Worm (Caenorhabditis elegans): Measurements from ENCODE around the gene rnp-1.

ce11 chrV:12162906-12163305 lies 29.2 kb upstream of the rnp-1 start, which contains the start of gene srj-4:
- TF ChIP-seq K09A11.1 (tag; optimal IDR thresholded peaks at IDR 0.05; ENCODE audit: insufficient read depth) (no peak), zip-5 (tag; optimal IDR thresholded peaks at IDR 0.05) (no peak), nhr-11 (tag; optimal IDR thresholded peaks at IDR 0.05) (no peak), ceh-9 (tag; optimal IDR thresholded peaks at IDR 0.05) (no peak), pqm-1 (tag; optimal IDR thresholded peaks at IDR 0.05) (no peak), hlh-15 (tag; optimal IDR thresholded peaks at IDR 0.05) (no peak), tbx-2 (tag; optimal IDR thresholded peaks at IDR 0.05) (no peak), lim-6 (tag; optimal IDR thresholded peaks at IDR 0.05) (no peak), ref-2 (tag; optimal IDR thresholded peaks at IDR 0.05) (no peak), elt-2 (tag; optimal IDR thresholded peaks at IDR 0.05) (no peak), pax-1 (tag; optimal IDR thresholded peaks at IDR 0.05) (no peak), ceh-19 (GFP tag; optimal IDR thresholded peaks at IDR 0.05) (no peak), Y22D7AL.16 (tag; optimal IDR thresholded peaks at IDR 0.05) (no peak)

Data from whole organism, late embryonic.